Fruit fly (Drosophila melanogaster): ENCODE measurements around the gene sens-2.

DNA sequence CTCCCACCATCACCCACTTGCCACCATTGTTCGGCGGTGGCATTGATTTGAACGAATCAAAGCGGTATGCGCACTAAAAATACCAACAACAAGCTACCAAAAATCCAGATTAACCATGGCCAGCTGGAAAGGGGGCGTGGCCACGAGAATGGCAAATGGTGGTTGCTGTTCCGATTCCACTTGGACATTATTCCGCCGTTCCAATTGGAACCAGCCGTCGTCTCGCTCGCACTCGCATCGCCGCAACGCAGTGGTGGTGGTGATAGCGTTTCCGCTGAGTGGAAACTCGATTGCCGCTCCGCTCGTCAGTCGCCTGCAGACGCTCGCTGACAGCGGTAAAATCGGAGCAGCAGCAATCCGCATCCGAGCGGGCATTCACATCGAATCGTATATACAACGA lies at the start of gene sens-2:
- no peak for TF ChIP-seq EcR (GFP tag; optimal IDR thresholded peaks at IDR 0.05)
- peak; percentile 33; the same call in 1 of the 3 replicates for TF ChIP-seq CG4496 (GFP tag; IDR thresholded peaks at IDR 0.05)
